Worm (Caenorhabditis elegans) whole organism, L3 larva: Measurements from ENCODE around the gene C25H3.16.

ENCODE experiments used
- ZK546.5 ChIP-seq: sonication (generic microtip); optimal IDR thresholded peaks from 2 replicates; lab custom pipeline; 2017; ENCODE audit warnings: missing biosample characterization, missing genetic modification characterization
- aly-2 ChIP-seq: fragments of 150-350 bp; optimal IDR thresholded peaks from 2 replicates; lab custom pipeline; 2014; ENCODE audit warnings: missing biosample characterization, missing genetic modification characterization
- ama-1 ChIP-seq: fragments of 150-350 bp; optimal IDR thresholded peaks from 2 replicates; lab custom pipeline; 2018
- ceh-28 ChIP-seq: fragments of 150-350 bp; optimal IDR thresholded peaks from 2 replicates; lab custom pipeline; 2014; ENCODE audit warnings: missing biosample characterization, missing genetic modification reagents, missing genetic modification characterization
- ceh-82 ChIP-seq: fragments of 150-350 bp; optimal IDR thresholded peaks from 2 replicates; lab custom pipeline; 2014; ENCODE audit warnings: missing biosample characterization, missing genetic modification characterization
- ceh-9 ChIP-seq: sonication (generic microtip); optimal IDR thresholded peaks from 2 replicates; lab custom pipeline; 2018; ENCODE audit warnings: missing biosample characterization, missing genetic modification characterization
- daf-12 ChIP-seq: fragments of 150-350 bp; optimal IDR thresholded peaks from 2 replicates; lab custom pipeline; 2014; ENCODE audit warnings: missing biosample characterization, missing genetic modification reagents, missing genetic modification characterization
- egl-27 ChIP-seq: sonication (generic microtip); optimal IDR thresholded peaks from 4 replicates; lab custom pipeline; 2017; ENCODE audit warnings: missing biosample characterization, missing genetic modification reagents, missing genetic modification characterization
- egl-5 ChIP-seq: fragments of 150-350 bp; optimal IDR thresholded peaks from 2 replicates; lab custom pipeline; 2017; ENCODE audit warnings: missing biosample characterization, missing genetic modification reagents, missing genetic modification characterization, inconsistent platforms
- elt-1 ChIP-seq: fragments of 150-350 bp; optimal IDR thresholded peaks from 2 replicates; lab custom pipeline; 2014; ENCODE audit warnings: missing biosample characterization, missing genetic modification characterization
- elt-2 ChIP-seq: sonication (generic microtip); optimal IDR thresholded peaks from 2 replicates; lab custom pipeline; 2016; ENCODE audit warnings: missing genetic modification reagents, mild to moderate bottlenecking, missing genetic modification characterization, missing compliant biosample characterization
- elt-3 ChIP-seq, 3 experiments: fragments of 150-350 bp in 1 of 3; sonication (generic microtip) in 2 of 3; optimal IDR thresholded peaks; 2 replicates in 2 of 3; 4 replicates in 1 of 3; lab custom pipeline; 2014 to 2017; ENCODE audit warnings: missing biosample characterization in 3 of 3, missing genetic modification characterization in 3 of 3
- eor-1 ChIP-seq, 2 experiments: fragments of 150-350 bp; optimal IDR thresholded peaks; 2 replicates each; lab custom pipeline; 2014 to 2018; ENCODE audit warnings: missing biosample characterization in 2 of 2, missing genetic modification characterization in 2 of 2
- fkh-10 ChIP-seq: sonication (generic microtip); optimal IDR thresholded peaks from 2 replicates; lab custom pipeline; 2017; ENCODE audit warnings: missing biosample characterization, missing genetic modification reagents, missing genetic modification characterization
- fkh-2 ChIP-seq: fragments of 150-350 bp; optimal IDR thresholded peaks from 2 replicates; lab custom pipeline; 2014; ENCODE audit warnings: missing biosample characterization, missing genetic modification reagents, missing genetic modification characterization
- fos-1 ChIP-seq: fragments of 150-350 bp; optimal IDR thresholded peaks from 2 replicates; lab custom pipeline; 2014; ENCODE audit warnings: missing biosample characterization, missing genetic modification characterization
- hmg-11 ChIP-seq: sonication (generic microtip); optimal IDR thresholded peaks from 2 replicates; lab custom pipeline; 2016; ENCODE audit warnings: missing genetic modification characterization, missing compliant biosample characterization
- lin-15B ChIP-seq: fragments of 150-350 bp; optimal IDR thresholded peaks from 2 replicates; lab custom pipeline; 2014; ENCODE audit warnings: missing biosample characterization, missing genetic modification characterization
- lin-39 ChIP-seq: fragments of 150-350 bp; optimal IDR thresholded peaks from 2 replicates; lab custom pipeline; 2018; ENCODE audit warnings: missing biosample characterization, missing genetic modification reagents, missing genetic modification characterization
- lsy-12 ChIP-seq: sonication (generic microtip); optimal IDR thresholded peaks from 2 replicates; lab custom pipeline; 2016; ENCODE audit warnings: mild to moderate bottlenecking, missing genetic modification characterization, missing compliant biosample characterization
- mdl-1 ChIP-seq: fragments of 150-350 bp; optimal IDR thresholded peaks from 2 replicates; lab custom pipeline; 2014; ENCODE audit warnings: missing biosample characterization, missing genetic modification characterization
- mml-1 ChIP-seq: fragments of 150-350 bp; sonication (generic microtip); optimal IDR thresholded peaks from 3 replicates; lab custom pipeline; 2014; ENCODE audit warnings: missing biosample characterization, missing genetic modification characterization
- nfya-1 ChIP-seq: sonication (generic microtip); optimal IDR thresholded peaks from 2 replicates; lab custom pipeline; 2017; ENCODE audit warnings: missing genetic modification characterization, mild to moderate bottlenecking, missing compliant biosample characterization, antibody characterized with exemption, moderate library complexity; ENCODE audit not compliant: insufficient read depth
- nhr-11 ChIP-seq: fragments of 150-350 bp; optimal IDR thresholded peaks from 2 replicates; lab custom pipeline; 2014; ENCODE audit warnings: missing biosample characterization, missing genetic modification characterization
- nhr-23 ChIP-seq: fragments of 150-350 bp; optimal IDR thresholded peaks from 2 replicates; lab custom pipeline; 2014; ENCODE audit warnings: missing biosample characterization, missing genetic modification reagents, missing genetic modification characterization
- nhr-237 ChIP-seq: fragments of 150-350 bp; optimal IDR thresholded peaks from 2 replicates; lab custom pipeline; 2014; ENCODE audit warnings: missing biosample characterization, missing genetic modification characterization
- nhr-28 ChIP-seq: fragments of 150-350 bp; optimal IDR thresholded peaks from 2 replicates; lab custom pipeline; 2014; ENCODE audit warnings: missing biosample characterization, missing genetic modification characterization
- nhr-43 ChIP-seq: sonication (generic microtip); optimal IDR thresholded peaks from 2 replicates; lab custom pipeline; 2016; ENCODE audit warnings: mild to moderate bottlenecking, missing genetic modification characterization, missing compliant biosample characterization; ENCODE audit not compliant: poor library complexity, severe bottlenecking
- nhr-67 ChIP-seq: fragments of 150-350 bp; optimal IDR thresholded peaks from 2 replicates; lab custom pipeline; 2014; ENCODE audit warnings: missing biosample characterization, missing genetic modification characterization
- nhr-76 ChIP-seq: fragments of 150-350 bp; sonication (generic microtip); optimal IDR thresholded peaks from 5 replicates; lab custom pipeline; 2014; ENCODE audit warnings: missing biosample characterization, missing genetic modification characterization
- nhr-77 ChIP-seq: fragments of 150-350 bp; optimal IDR thresholded peaks from 2 replicates; lab custom pipeline; 2014; ENCODE audit warnings: missing biosample characterization, missing genetic modification characterization
- pha-4 ChIP-seq: fragments of 150-350 bp; optimal IDR thresholded peaks from 2 replicates; lab custom pipeline; 2014; ENCODE audit warnings: missing biosample characterization, missing genetic modification reagents, missing genetic modification characterization
- pqm-1 ChIP-seq: fragments of 150-350 bp; optimal IDR thresholded peaks from 2 replicates; lab custom pipeline; 2017; ENCODE audit warnings: missing biosample characterization, missing genetic modification characterization, inconsistent platforms
- sea-2 ChIP-seq: fragments of 150-350 bp; sonication (generic microtip); optimal IDR thresholded peaks from 4 replicates; lab custom pipeline; 2014; ENCODE audit warnings: missing biosample characterization, missing genetic modification reagents, missing genetic modification characterization
- skn-1 ChIP-seq: fragments of 150-350 bp; optimal IDR thresholded peaks from 2 replicates; lab custom pipeline; 2014; ENCODE audit warnings: missing biosample characterization, missing genetic modification characterization
- snpc-4 ChIP-seq: fragments of 150-350 bp; optimal IDR thresholded peaks from 2 replicates; lab custom pipeline; 2014; ENCODE audit warnings: missing biosample characterization, missing genetic modification characterization
- tbx-2 ChIP-seq: sonication (generic microtip); optimal IDR thresholded peaks from 2 replicates; lab custom pipeline; 2016; ENCODE audit warnings: mild to moderate bottlenecking, missing genetic modification characterization, missing compliant biosample characterization
- unc-39 ChIP-seq: sonication (generic microtip); optimal IDR thresholded peaks from 4 replicates; lab custom pipeline; 2017; ENCODE audit warnings: missing biosample characterization, missing genetic modification characterization
- unc-62 ChIP-seq: fragments of 150-350 bp; sonication (generic microtip); optimal IDR thresholded peaks from 4 replicates; lab custom pipeline; 2014; ENCODE audit warnings: missing biosample characterization, missing genetic modification reagents, missing genetic modification characterization
- zag-1 ChIP-seq: fragments of 150-350 bp; optimal IDR thresholded peaks from 2 replicates; lab custom pipeline; 2014; ENCODE audit warnings: missing biosample characterization, missing genetic modification characterization
- ztf-11 ChIP-seq: fragments of 150-350 bp; optimal IDR thresholded peaks from 2 replicates; lab custom pipeline; 2014; ENCODE audit warnings: missing biosample characterization, missing genetic modification characterization
- ztf-4 ChIP-seq: fragments of 150-350 bp; optimal IDR thresholded peaks from 2 replicates; lab custom pipeline; 2014; ENCODE audit warnings: missing biosample characterization, missing genetic modification characterization

The C25H3.16 gene

ce11 chrII:5707532-5707931, 41.4 kb downstream of the C25H3.16 start, which contains the start of gene osta-2:
TSS of gene osta-2 (plus strand) at chrII:5707691.
- peak; percentile 6 for TF ChIP-seq egl-5 (tag; lab: Kevin White, UChicago)
- no peak for TF ChIP-seq eor-1 (tag; optimal IDR thresholded peaks at IDR 0.05; lab: Kevin White, UChicago)
- peak; percentile 41 for TF ChIP-seq nfya-1
- TF ChIP-seq daf-12 (tag; lab: Kevin White, UChicago) = no peak
- TF ChIP-seq pha-4 (tag; lab: Kevin White, UChicago) = peak; percentile 25

- TF ChIP-seq fkh-10 (GFP tag; lab: Kevin White, UChicago) (peak; percentile 95), ama-1 (lab: Kevin White, UChicago) (no peak), nfya-1 (peak; percentile 18)
- TF ChIP-seq, all 47 proteins: peak for 2
Observed at ce11 chrII:5708154-5708553, 42.1 kb downstream of the C25H3.16 start.

ce11 chrII:5710835-5711234, 44.7 kb downstream of the C25H3.16 start:
- no peak for TF ChIP-seq nhr-23 (tag; lab: Kevin White, UChicago)
- no peak for TF ChIP-seq lin-39 (tag; lab: Kevin White, UChicago)
- TF ChIP-seq daf-12 (tag; lab: Kevin White, UChicago) = no peak
- no peak for TF ChIP-seq ztf-4 (tag; lab: Kevin White, UChicago)
- no peak for TF ChIP-seq nhr-237 (tag; lab: Kevin White, UChicago)
- no peak for TF ChIP-seq zag-1 (tag; lab: Kevin White, UChicago)
- no peak for TF ChIP-seq fkh-2
- TF ChIP-seq elt-1 (tag; lab: Kevin White, UChicago) = no peak
- TF ChIP-seq ceh-28 (tag; lab: Kevin White, UChicago) = no peak
- TF ChIP-seq lsy-12 (tag; lab: Kevin White, UChicago) = no peak
- TF ChIP-seq snpc-4 (tag; lab: Kevin White, UChicago) = no peak
- TF ChIP-seq, all 47 proteins: peak for 0

- TF ChIP-seq elt-2 (tag; lab: Kevin White, UChicago) = peak; percentile 22
- TF ChIP-seq ama-1 (lab: Kevin White, UChicago) = peak; percentile 33
- peak; percentile 44 for TF ChIP-seq ztf-4 (tag; lab: Kevin White, UChicago)
- TF ChIP-seq nhr-28 (tag; lab: Kevin White, UChicago) = no peak
Observed at ce11 chrII:5712126-5712525, 46.0 kb downstream of the C25H3.16 start.

- TF ChIP-seq sea-2 (GFP tag; lab: Kevin White, UChicago) (no peak), elt-3 (tag; optimal IDR thresholded peaks at IDR 0.05; lab: Kevin White, UChicago) (no peak), daf-12 (tag; lab: Kevin White, UChicago) (no peak), elt-2 (tag; lab: Kevin White, UChicago) (peak; percentile 76), nhr-67 (tag; lab: Kevin White, UChicago) (no peak), nfya-1 (peak; percentile 78), nhr-23 (tag; lab: Kevin White, UChicago) (peak; percentile 66), elt-1 (tag; lab: Kevin White, UChicago) (no peak), eor-1 (tag; optimal IDR thresholded peaks at IDR 0.05; lab: Kevin White, UChicago) (no peak), pqm-1 (tag; lab: Kevin White, UChicago) (no peak), ama-1 (lab: Kevin White, UChicago) (peak; percentile 61), ztf-4 (tag; lab: Kevin White, UChicago) (no peak), lsy-12 (tag; lab: Kevin White, UChicago) (no peak), ztf-11 (tag; lab: Kevin White, UChicago) (no peak), aly-2 (tag; lab: Kevin White, UChicago) (no peak), nhr-237 (tag; lab: Kevin White, UChicago) (no peak), ceh-28 (tag; lab: Kevin White, UChicago) (no peak), snpc-4 (tag; lab: Kevin White, UChicago) (peak; percentile 84), fkh-2 (no peak), fos-1 (tag; lab: Kevin White, UChicago) (no peak), nhr-43 (tag; lab: Kevin White, UChicago) (peak; percentile 26), ceh-9 (no peak), egl-5 (tag; lab: Kevin White, UChicago) (no peak), nhr-28 (tag; lab: Kevin White, UChicago) (no peak), unc-39 (no peak), ceh-82 (no peak), egl-27 (no peak), mdl-1 (no peak), mml-1 (tag; lab: Kevin White, UChicago) (no peak), nhr-76 (no peak), hmg-11 (tag; lab: Kevin White, UChicago) (peak; percentile 47), unc-62 (no peak), ZK546.5 (peak; percentile 61), skn-1 (tag; lab: Kevin White, UChicago) (peak; percentile 12), nhr-11 (tag; lab: Kevin White, UChicago) (no peak), pha-4 (tag; lab: Kevin White, UChicago) (peak; percentile 78), tbx-2 (tag; lab: Kevin White, UChicago) (no peak), lin-15B (tag; lab: Kevin White, UChicago) (peak; percentile 86), nhr-77 (no peak)
Observed at ce11 chrII:5714807-5715206, 48.7 kb downstream of the C25H3.16 start, which contains the start of the genes tiar-1 and lelo-4. TSS of gene tiar-1 (minus strand) at chrII:5714823. TSS of gene lelo-4 (plus strand) at chrII:5714924.
